Worm (Caenorhabditis elegans) whole organism, young adult: ENCODE data around the gene Y51B9A.8.

ENCODE experiments used
- F22D6.2 ChIP-seq: sonication (generic microtip); optimal IDR thresholded peaks from 2 replicates; lab custom pipeline; 2016; ENCODE audit warnings: mild to moderate bottlenecking, missing genetic modification characterization, missing compliant biosample characterization
- Y53G8AR.9 ChIP-seq: fragments of 200-800 bp; sonication (Bioruptor generic); conservative IDR thresholded peaks from 2 replicates; pipeline ENCODE4 v1.3.6; 2022; ENCODE audit warnings: missing genetic modification reagents, missing genetic modification characterization, missing compliant biosample characterization
- dpl-1 ChIP-seq: fragments of 150-350 bp; optimal IDR thresholded peaks from 2 replicates; lab custom pipeline; 2014; ENCODE audit warnings: missing biosample characterization, missing genetic modification reagents, missing genetic modification characterization
- madf-8 ChIP-seq: fragments of 200-800 bp; sonication (Bioruptor generic); conservative IDR thresholded peaks from 2 replicates; pipeline ENCODE4 v1.3.6; 2022; ENCODE audit warnings: missing genetic modification reagents, missing genetic modification characterization, missing compliant biosample characterization
- nfya-1 ChIP-seq: sonication (generic microtip); optimal IDR thresholded peaks from 2 replicates; lab custom pipeline; 2017; ENCODE audit warnings: antibody characterized with exemption, missing compliant biosample characterization, missing genetic modification characterization, borderline replicate concordance; ENCODE audit not compliant: insufficient read depth

ce11 chrII:9431119-9431518, 32.5 kb downstream of the Y51B9A.8 start:
- no peak for TF ChIP-seq F22D6.2 (tag; lab: Kevin White, UChicago)
- TF ChIP-seq nfya-1 (tag; lab: Kevin White, UChicago), result no peak
- TF ChIP-seq dpl-1 (GFP tag; lab: Kevin White, UChicago), result no peak
- TF ChIP-seq Y53G8AR.9 (GFP tag; lab: Robert Waterston, UW), result no peak
- no peak for TF ChIP-seq madf-8
